Worm (Caenorhabditis elegans) whole organism, L1 larva: ENCODE measurements around the gene dmsr-13.

Experiments
- C16A3.4 ChIP-seq: fragments of 150-350 bp; optimal IDR thresholded peaks from 2 replicates; lab custom pipeline; 2014; ENCODE audit warnings: missing biosample characterization, missing genetic modification characterization
- F16B12.6 ChIP-seq: fragments of 150-350 bp; optimal IDR thresholded peaks from 2 replicates; lab custom pipeline; 2014; ENCODE audit warnings: missing biosample characterization, missing genetic modification characterization
- aha-1 ChIP-seq: fragments of 150-350 bp; optimal IDR thresholded peaks from 2 replicates; lab custom pipeline; 2014; ENCODE audit warnings: missing biosample characterization, missing genetic modification characterization
- alr-1 ChIP-seq: fragments of 200-800 bp; sonication (Bioruptor generic); optimal IDR thresholded peaks from 2 replicates; lab custom pipeline; 2018; ENCODE audit warnings: borderline replicate concordance, mild to moderate bottlenecking, missing genetic modification characterization, missing compliant biosample characterization
- aly-2 ChIP-seq: fragments of 150-350 bp; optimal IDR thresholded peaks from 2 replicates; lab custom pipeline; 2014; ENCODE audit warnings: missing biosample characterization, missing genetic modification characterization
- ama-1 ChIP-seq: fragments of 150-350 bp; optimal IDR thresholded peaks from 2 replicates; lab custom pipeline; 2014
- ceh-90 ChIP-seq: sonication (generic microtip); optimal IDR thresholded peaks from 2 replicates; lab custom pipeline; 2016; ENCODE audit warnings: missing genetic modification characterization, missing compliant biosample characterization
- dpl-1 ChIP-seq, 3 experiments: fragments of 150-350 bp in 2 of 3; sonication (generic microtip) in 1 of 3; optimal IDR thresholded peaks; 2 replicates each; lab custom pipeline; 2014 to 2017; ENCODE audit warnings: missing biosample characterization in 3 of 3, missing genetic modification characterization in 3 of 3, missing genetic modification reagents in 3 of 3
- efl-3 ChIP-seq: fragments of 200-800 bp; sonication (Bioruptor generic); optimal IDR thresholded peaks from 2 replicates; lab custom pipeline; 2018; ENCODE audit warnings: mild to moderate bottlenecking, missing genetic modification characterization, missing compliant biosample characterization
- egl-13 ChIP-seq: sonication (generic microtip); optimal IDR thresholded peaks from 2 replicates; lab custom pipeline; 2016; ENCODE audit warnings: missing genotype, missing genetic modification reagents, missing genetic modification characterization, missing compliant biosample characterization
- elt-2 ChIP-seq: sonication (generic microtip); optimal IDR thresholded peaks from 2 replicates; lab custom pipeline; 2016; ENCODE audit warnings: missing genetic modification characterization, mild to moderate bottlenecking, inconsistent platforms, missing compliant biosample characterization, missing genetic modification reagents
- ets-5 ChIP-seq: fragments of 200-800 bp; sonication (Bioruptor generic); IDR thresholded peaks from 2 replicates; pipeline ENCODE4 v1.3.6; 2022; ENCODE audit warnings: missing genetic modification characterization, missing compliant biosample characterization
- fkh-4 ChIP-seq: sonication (generic microtip); optimal IDR thresholded peaks from 2 replicates; lab custom pipeline; 2016; ENCODE audit warnings: missing compliant biosample characterization, missing genetic modification characterization, borderline replicate concordance
- fkh-8 ChIP-seq: sonication (generic microtip); optimal IDR thresholded peaks from 2 replicates; lab custom pipeline; 2016; ENCODE audit warnings: mild to moderate bottlenecking, missing genetic modification characterization, missing compliant biosample characterization
- fos-1 ChIP-seq: fragments of 150-350 bp; optimal IDR thresholded peaks from 2 replicates; lab custom pipeline; 2014; ENCODE audit warnings: missing biosample characterization, missing genetic modification characterization
- hlh-4 ChIP-seq: sonication (generic microtip); optimal IDR thresholded peaks from 2 replicates; lab custom pipeline; 2016; ENCODE audit warnings: mild to moderate bottlenecking, missing genetic modification characterization, missing compliant biosample characterization
- irx-1 ChIP-seq: sonication (generic microtip); optimal IDR thresholded peaks from 2 replicates; lab custom pipeline; 2016; ENCODE audit warnings: missing genetic modification characterization, missing compliant biosample characterization
- jun-1 ChIP-seq: fragments of 150-350 bp; optimal IDR thresholded peaks from 2 replicates; lab custom pipeline; 2014; ENCODE audit warnings: missing biosample characterization, missing genetic modification reagents, missing genetic modification characterization
- lin-13 ChIP-seq: fragments of 150-350 bp; optimal IDR thresholded peaks from 2 replicates; lab custom pipeline; 2014; ENCODE audit warnings: missing biosample characterization, missing genetic modification reagents, missing genetic modification characterization
- lin-35 ChIP-seq, 2 experiments: fragments of 150-350 bp; optimal IDR thresholded peaks; 2 replicates each; lab custom pipeline; 2014; ENCODE audit warnings: missing biosample characterization in 2 of 2, missing genetic modification characterization in 2 of 2, missing genetic modification reagents in 2 of 2
- lin-39 ChIP-seq: fragments of 150-350 bp; optimal IDR thresholded peaks from 2 replicates; lab custom pipeline; 2014; ENCODE audit warnings: missing biosample characterization, missing genetic modification reagents, missing genetic modification characterization
- lsy-2 ChIP-seq, 2 experiments: fragments of 150-350 bp; optimal IDR thresholded peaks; 2 replicates each; lab custom pipeline; 2014; ENCODE audit warnings: missing biosample characterization in 2 of 2, missing genetic modification characterization in 2 of 2
- nhr-12 ChIP-seq: sonication (generic microtip); optimal IDR thresholded peaks from 2 replicates; lab custom pipeline; 2017; ENCODE audit warnings: missing biosample characterization, missing genetic modification characterization
- nhr-19 ChIP-seq: fragments of 200-800 bp; sonication (Bioruptor generic); conservative IDR thresholded peaks from 2 replicates; pipeline ENCODE4 v1.3.6; 2022; ENCODE audit warnings: missing genetic modification characterization, missing compliant biosample characterization
- nhr-20 ChIP-seq: sonication (generic microtip); optimal IDR thresholded peaks from 2 replicates; lab custom pipeline; 2016; ENCODE audit warnings: mild to moderate bottlenecking, missing genetic modification characterization, missing compliant biosample characterization
- nhr-237 ChIP-seq: fragments of 150-350 bp; optimal IDR thresholded peaks from 2 replicates; lab custom pipeline; 2014; ENCODE audit warnings: missing biosample characterization, missing genetic modification characterization
- nhr-47 ChIP-seq: sonication (generic microtip); optimal IDR thresholded peaks from 2 replicates; lab custom pipeline; 2016; ENCODE audit warnings: mild to moderate bottlenecking, missing genetic modification characterization, moderate library complexity, missing compliant biosample characterization
- nhr-71 ChIP-seq: sonication (generic microtip); optimal IDR thresholded peaks from 2 replicates; lab custom pipeline; 2016; ENCODE audit warnings: mild to moderate bottlenecking, missing genetic modification characterization, moderate library complexity, missing compliant biosample characterization
- nhr-76 ChIP-seq: sonication (generic microtip); optimal IDR thresholded peaks from 2 replicates; lab custom pipeline; 2017; ENCODE audit warnings: missing biosample characterization, missing genetic modification characterization
- nhr-77 ChIP-seq: fragments of 150-350 bp; optimal IDR thresholded peaks from 2 replicates; lab custom pipeline; 2014; ENCODE audit warnings: missing biosample characterization, missing genetic modification characterization
- nhr-84 ChIP-seq: sonication (generic microtip); optimal IDR thresholded peaks from 2 replicates; lab custom pipeline; 2017; ENCODE audit warnings: missing biosample characterization, missing genetic modification characterization
- nhr-90 ChIP-seq: sonication (generic microtip); optimal IDR thresholded peaks from 2 replicates; lab custom pipeline; 2016; ENCODE audit warnings: mild to moderate bottlenecking, missing genetic modification characterization, missing compliant biosample characterization; ENCODE audit not compliant: poor library complexity
- rnt-1 ChIP-seq: sonication (generic microtip); optimal IDR thresholded peaks from 2 replicates; lab custom pipeline; 2016; ENCODE audit warnings: mild to moderate bottlenecking, missing genetic modification characterization, moderate library complexity, missing compliant biosample characterization
- snpc-4 ChIP-seq: fragments of 150-350 bp; optimal IDR thresholded peaks from 2 replicates; lab custom pipeline; 2014; ENCODE audit warnings: missing biosample characterization, missing genetic modification characterization
- sox-4 ChIP-seq: sonication (generic microtip); optimal IDR thresholded peaks from 2 replicates; lab custom pipeline; 2016; ENCODE audit warnings: missing genetic modification characterization, missing compliant biosample characterization
- sup-37 ChIP-seq: fragments of 200-800 bp; sonication (Bioruptor generic); optimal IDR thresholded peaks from 2 replicates; lab custom pipeline; 2018; ENCODE audit warnings: mild to moderate bottlenecking, missing genetic modification characterization, missing compliant biosample characterization
- swsn-7 ChIP-seq: sonication (generic microtip); optimal IDR thresholded peaks from 2 replicates; lab custom pipeline; 2016; ENCODE audit warnings: missing genetic modification characterization, missing compliant biosample characterization
- tbx-2 ChIP-seq: sonication (generic microtip); optimal IDR thresholded peaks from 2 replicates; lab custom pipeline; 2016; ENCODE audit warnings: missing genetic modification characterization, missing compliant biosample characterization
- unc-62 ChIP-seq: fragments of 150-350 bp; optimal IDR thresholded peaks from 2 replicates; lab custom pipeline; 2014; ENCODE audit warnings: missing biosample characterization, missing genetic modification reagents, missing genetic modification characterization
- unc-86 ChIP-seq: sonication (generic microtip); optimal IDR thresholded peaks from 2 replicates; lab custom pipeline; 2016; ENCODE audit warnings: missing genetic modification characterization, missing compliant biosample characterization
- zag-1 ChIP-seq: fragments of 150-350 bp; optimal IDR thresholded peaks from 2 replicates; lab custom pipeline; 2014; ENCODE audit warnings: missing biosample characterization, missing genetic modification characterization
- ztf-4 ChIP-seq: fragments of 150-350 bp; optimal IDR thresholded peaks from 2 replicates; lab custom pipeline; 2014; ENCODE audit warnings: missing biosample characterization, missing genetic modification characterization

dmsr-13 gene

DNA sequence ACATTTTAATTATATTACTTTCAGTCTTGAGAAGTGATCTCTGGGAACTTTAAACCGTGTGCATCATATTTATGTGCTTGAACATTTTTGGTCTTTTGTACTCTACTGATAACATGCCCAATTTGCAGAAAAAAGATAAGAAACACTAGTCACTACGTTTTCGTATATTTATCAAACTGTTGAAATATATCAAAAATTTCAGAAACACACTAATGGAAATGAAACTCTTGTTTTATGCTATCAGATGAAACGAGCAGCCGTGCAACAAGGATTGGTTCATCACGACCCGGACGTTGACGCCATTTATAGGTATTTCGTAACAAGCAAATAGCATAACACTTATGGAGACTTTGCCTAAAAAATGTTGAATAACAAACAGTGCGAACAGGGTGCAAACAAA lies 3.7 kb upstream of the dmsr-13 start:
- TF ChIP-seq snpc-4 (tag; lab: Kevin White, UChicago) (no peak), ama-1 (lab: Kevin White, UChicago) (no peak), ceh-90 (tag; lab: Kevin White, UChicago) (no peak), nhr-84 (no peak), nhr-77 (tag; lab: Kevin White, UChicago) (no peak), ets-5 (no peak), lin-35 (GFP tag; optimal IDR thresholded peaks at IDR 0.05; lab: Kevin White, UChicago) (peak in 1 of 2 experiments; percentile 10), nhr-237 (no peak), aha-1 (tag; lab: Kevin White, UChicago) (no peak), zag-1 (tag; lab: Kevin White, UChicago) (no peak), elt-2 (tag; lab: Kevin White, UChicago) (peak; percentile 89), unc-62 (GFP tag; lab: Kevin White, UChicago) (no peak), nhr-20 (tag; lab: Kevin White, UChicago) (peak; percentile 6), C16A3.4 (tag; lab: Kevin White, UChicago) (no peak), F16B12.6 (no peak), lin-39 (no peak), nhr-90 (tag; lab: Kevin White, UChicago) (no peak), jun-1 (tag; lab: Kevin White, UChicago) (no peak), dpl-1 (GFP tag; optimal IDR thresholded peaks at IDR 0.05; lab: Kevin White, UChicago) (no peak), tbx-2 (tag; lab: Kevin White, UChicago) (no peak), fkh-4 (no peak), ztf-4 (tag; lab: Kevin White, UChicago) (no peak), fos-1 (tag; lab: Kevin White, UChicago) (no peak)

DNA sequence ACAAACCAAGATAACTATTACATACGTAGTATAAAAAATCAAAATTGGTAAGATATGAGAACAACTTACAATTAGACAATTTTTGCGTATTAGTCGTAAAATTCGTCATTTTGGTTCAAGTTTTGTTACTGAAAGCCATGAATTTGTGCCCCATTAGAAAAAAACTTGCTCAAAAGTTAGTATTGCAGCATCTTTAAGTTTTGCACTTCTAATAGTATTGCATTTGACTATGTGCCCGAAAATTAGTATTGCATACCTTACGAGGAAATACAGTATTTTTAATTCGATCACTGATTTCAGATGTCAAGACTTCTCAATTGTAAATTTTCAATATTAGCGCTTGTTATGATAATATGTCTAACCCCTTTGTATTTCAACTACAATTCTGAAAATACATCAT lies 1.8 kb upstream of the dmsr-13 start, which contains the start of gene T15B7.8:
TSS of gene T15B7.8 (plus strand) at position 301 of the 400 bp plus-strand sequence.
- TF ChIP-seq lin-13 (no peak), nhr-12 (tag; lab: Kevin White, UChicago) (no peak), nhr-237 (no peak), rnt-1 (tag; lab: Kevin White, UChicago) (no peak), egl-13 (no peak), sox-4 (tag; lab: Kevin White, UChicago) (no peak), tbx-2 (tag; lab: Kevin White, UChicago) (no peak), efl-3 (GFP tag; lab: Kevin White, UChicago) (no peak), nhr-71 (tag; lab: Kevin White, UChicago) (no peak), lin-35 (GFP tag; optimal IDR thresholded peaks at IDR 0.05; lab: Kevin White, UChicago) (no peak), lin-39 (no peak), unc-62 (GFP tag; lab: Kevin White, UChicago) (no peak), nhr-19 (GFP tag; lab: Robert Waterston, UW) (no peak), nhr-47 (no peak), ama-1 (lab: Kevin White, UChicago) (no peak), irx-1 (no peak), alr-1 (tag; lab: Kevin White, UChicago) (no peak)
- TF ChIP-seq, all 84 proteins: peak for 0

DNA sequence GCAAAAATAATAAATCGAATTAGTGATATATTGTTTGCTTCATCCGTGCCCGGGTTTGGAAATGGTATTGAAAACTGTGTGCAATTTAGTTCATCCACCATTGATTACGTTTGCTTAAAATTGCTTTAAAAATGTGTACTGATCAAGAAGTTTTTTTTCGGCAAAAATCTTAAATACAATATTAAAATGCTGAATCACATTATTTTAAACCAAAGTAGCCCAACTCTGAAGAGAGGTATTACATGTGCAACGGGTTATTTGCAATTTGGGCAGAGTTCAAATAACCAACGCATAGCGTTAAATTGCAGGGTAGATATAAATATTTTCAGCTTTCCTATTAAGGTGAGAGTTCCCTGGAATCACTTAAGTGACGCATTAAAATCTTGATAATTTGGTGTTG lies 2.5 kb downstream of the dmsr-13 start, which contains the start of gene dmsr-14:
TSS of gene dmsr-14 (minus strand) at position 101 of the 400 bp plus-strand sequence.
- TF ChIP-seq nhr-76 (tag; lab: Kevin White, UChicago), result no peak
- TF ChIP-seq sup-37 (GFP tag; lab: Kevin White, UChicago), result no peak
- TF ChIP-seq swsn-7 (tag; lab: Kevin White, UChicago), result no peak
- peak; percentile 7 for TF ChIP-seq hlh-4 (tag; lab: Kevin White, UChicago)
- TF ChIP-seq lsy-2 (tag; optimal IDR thresholded peaks at IDR 0.05; lab: Kevin White, UChicago), result no peak
- TF ChIP-seq nhr-19 (GFP tag; lab: Robert Waterston, UW), result no peak
- no peak for TF ChIP-seq snpc-4 (tag; lab: Kevin White, UChicago)
- TF ChIP-seq F16B12.6, result no peak
- TF ChIP-seq unc-86 (tag; lab: Kevin White, UChicago), result no peak
- no peak for TF ChIP-seq zag-1 (tag; lab: Kevin White, UChicago)
- no peak for TF ChIP-seq aly-2
- TF ChIP-seq fkh-8, result peak; percentile 48
- TF ChIP-seq, all 84 proteins: peak for 2
